Worm (Caenorhabditis elegans): Measurements from ENCODE around the gene srh-46.

DNA sequence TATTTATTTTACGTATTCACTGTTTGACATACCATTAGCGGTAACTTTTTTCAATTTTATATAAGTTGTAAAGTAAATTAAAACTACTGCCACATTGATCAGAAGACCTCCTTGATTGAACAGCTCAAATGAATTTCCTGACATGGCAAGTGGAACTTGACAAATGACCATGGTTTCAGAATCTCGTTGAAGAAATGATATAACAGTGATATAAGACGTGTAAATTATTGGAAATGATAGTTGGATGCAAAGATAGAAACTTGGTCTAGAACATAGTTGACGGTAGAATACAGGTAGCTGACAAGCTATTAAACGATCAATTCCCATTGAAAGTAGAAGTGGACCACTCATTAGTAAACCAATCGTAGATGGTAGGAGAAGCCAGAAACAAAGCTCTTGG lies 50.9 kb downstream of the srh-46 start:
- TF ChIP-seq nhr-11 (tag; optimal IDR thresholded peaks at IDR 0.05): no peak
- no peak for TF ChIP-seq elt-3 (tag; optimal IDR thresholded peaks at IDR 0.05)
- TF ChIP-seq skn-1 (tag; optimal IDR thresholded peaks at IDR 0.05): no peak
- TF ChIP-seq mab-5 (tag; optimal IDR thresholded peaks at IDR 0.05): no peak
- TF ChIP-seq nhr-10 (tag; optimal IDR thresholded peaks at IDR 0.05): no peak
- TF ChIP-seq ama-1 (optimal IDR thresholded peaks at IDR 0.05): no peak
- TF ChIP-seq nhr-237 (tag; optimal IDR thresholded peaks at IDR 0.05): no peak
- no peak for TF ChIP-seq lin-13 (GFP tag; optimal IDR thresholded peaks at IDR 0.05)
- no peak for TF ChIP-seq R02D3.7 (tag; optimal IDR thresholded peaks at IDR 0.05)
- TF ChIP-seq ztf-11 (tag; optimal IDR thresholded peaks at IDR 0.05): no peak
- no peak for TF ChIP-seq lin-39 (tag; optimal IDR thresholded peaks at IDR 0.05)
- TF ChIP-seq unc-39 (tag; optimal IDR thresholded peaks at IDR 0.05): no peak

All from whole organism, L2 larva.